Worm (Caenorhabditis elegans) whole organism, L4 larva: ENCODE results near the gene ZK370.4.

Experiments
- aha-1 ChIP-seq: fragments of 150-350 bp; peaks from one replicate; lab custom pipeline; 2014; ENCODE audit warnings: missing biosample characterization, missing genetic modification characterization
- aly-2 ChIP-seq: sonication (generic microtip); optimal IDR thresholded peaks from 2 replicates; lab custom pipeline; 2018; ENCODE audit warnings: missing biosample characterization, missing genetic modification characterization
- ceh-20 ChIP-seq: fragments of 200-800 bp; sonication (Bioruptor generic); IDR thresholded peaks from 2 replicates; pipeline ENCODE4 v1.3.6; 2022; ENCODE audit warnings: missing genetic modification reagents, missing genetic modification characterization, missing compliant biosample characterization
- ceh-82 ChIP-seq: sonication (generic microtip); optimal IDR thresholded peaks from 2 replicates; lab custom pipeline; 2017; ENCODE audit warnings: missing biosample characterization, missing genetic modification characterization
- cey-2 ChIP-seq: sonication (generic microtip); optimal IDR thresholded peaks from 3 replicates; lab custom pipeline; 2017; ENCODE audit warnings: missing genetic modification characterization, mild to moderate bottlenecking, missing compliant biosample characterization, antibody characterized with exemption, borderline replicate concordance; ENCODE audit not compliant: insufficient read depth
- dve-1 ChIP-seq: sonication (generic microtip); optimal IDR thresholded peaks from 2 replicates; lab custom pipeline; 2017; ENCODE audit warnings: antibody characterized with exemption, mild to moderate bottlenecking, missing genetic modification characterization, missing compliant biosample characterization; ENCODE audit not compliant: insufficient read depth
- egl-27 ChIP-seq: sonication (generic microtip); optimal IDR thresholded peaks from 3 replicates; lab custom pipeline; 2017; ENCODE audit warnings: missing biosample characterization, missing genetic modification reagents, missing genetic modification characterization
- gei-8 ChIP-seq: fragments of 200-800 bp; sonication (Bioruptor generic); optimal IDR thresholded peaks from 2 replicates; lab custom pipeline; 2018; ENCODE audit warnings: mild to moderate bottlenecking, missing genetic modification characterization, missing compliant biosample characterization
- hlh-11 ChIP-seq: fragments of 200-800 bp; sonication (Bioruptor generic); optimal IDR thresholded peaks from 2 replicates; lab custom pipeline; 2018; ENCODE audit warnings: mild to moderate bottlenecking, missing genetic modification characterization, missing compliant biosample characterization
- hlh-30 ChIP-seq: sonication (generic microtip); optimal IDR thresholded peaks from 2 replicates; lab custom pipeline; 2017; ENCODE audit warnings: antibody characterized with exemption, mild to moderate bottlenecking, missing genetic modification characterization, missing compliant biosample characterization; ENCODE audit not compliant: insufficient read depth
- lin-39 ChIP-seq: fragments of 150-350 bp; optimal IDR thresholded peaks from 2 replicates; lab custom pipeline; 2014; ENCODE audit warnings: missing biosample characterization, missing genetic modification reagents, missing genetic modification characterization
- madf-5 ChIP-seq, 2 experiments: fragments of 200-800 bp; sonication (Bioruptor generic); IDR thresholded peaks; 2 replicates each; pipeline ENCODE4 v1.3.6; 2022; ENCODE audit warnings: missing compliant biosample characterization in 2 of 2, missing genetic modification characterization in 2 of 2
- nhr-102 ChIP-seq: sonication (generic microtip); optimal IDR thresholded peaks from 2 replicates; lab custom pipeline; 2016; ENCODE audit warnings: mild to moderate bottlenecking, missing genetic modification characterization, moderate library complexity, missing compliant biosample characterization
- nhr-11 ChIP-seq: fragments of 150-350 bp; optimal IDR thresholded peaks from 2 replicates; lab custom pipeline; 2014; ENCODE audit warnings: missing biosample characterization, missing genetic modification characterization
- nhr-41 ChIP-seq: fragments of 200-800 bp; sonication (Bioruptor generic); IDR thresholded peaks from 2 replicates; pipeline ENCODE4 v1.3.6; 2022; ENCODE audit warnings: missing genetic modification reagents, missing genetic modification characterization, missing compliant biosample characterization
- pha-4 ChIP-seq, 2 experiments: fragments of 150-350 bp in 1 of 2; fragments of 200-800 bp in 1 of 2; sonication (Bioruptor generic) in 1 of 2; IDR thresholded peaks in 1 of 2; optimal IDR thresholded peaks in 1 of 2; 2 replicates each; pipeline versions ENCODE4 v1.3.6 to Lab custom; 2014 to 2022; ENCODE audit warnings: missing genetic modification characterization in 2 of 2, missing genetic modification reagents in 2 of 2, missing biosample characterization in 1 of 2, missing compliant biosample characterization in 1 of 2
- sdz-12 ChIP-seq: fragments of 200-800 bp; sonication (Bioruptor generic); optimal IDR thresholded peaks from 2 replicates; lab custom pipeline; 2018; ENCODE audit warnings: mild to moderate bottlenecking, missing genetic modification characterization, missing compliant biosample characterization
- snpc-4 ChIP-seq: fragments of 150-350 bp; optimal IDR thresholded peaks from 2 replicates; lab custom pipeline; 2014; ENCODE audit warnings: missing biosample characterization, missing genetic modification characterization
- tra-1 ChIP-seq: fragments of 200-800 bp; sonication (Bioruptor generic); IDR thresholded peaks from 2 replicates; pipeline ENCODE4 v1.3.6; 2022; ENCODE audit warnings: missing genetic modification reagents, missing genetic modification characterization, missing compliant biosample characterization
- unc-130 ChIP-seq: sonication (generic microtip); optimal IDR thresholded peaks from 2 replicates; lab custom pipeline; 2016; ENCODE audit warnings: missing genetic modification reagents, missing genetic modification characterization, missing compliant biosample characterization
- unc-62 ChIP-seq, 3 experiments: fragments of 150-350 bp in 1 of 3; sonication (generic microtip); optimal IDR thresholded peaks in 2 of 3; peaks in 1 of 3; 1 replicate in 1 of 3; 2 replicates in 2 of 3; lab custom pipeline; 2014 to 2017; ENCODE audit warnings: missing biosample characterization in 3 of 3, missing genetic modification characterization in 3 of 3, missing genetic modification reagents in 3 of 3, missing genotype in 1 of 3

ZK370.4 gene

DNA sequence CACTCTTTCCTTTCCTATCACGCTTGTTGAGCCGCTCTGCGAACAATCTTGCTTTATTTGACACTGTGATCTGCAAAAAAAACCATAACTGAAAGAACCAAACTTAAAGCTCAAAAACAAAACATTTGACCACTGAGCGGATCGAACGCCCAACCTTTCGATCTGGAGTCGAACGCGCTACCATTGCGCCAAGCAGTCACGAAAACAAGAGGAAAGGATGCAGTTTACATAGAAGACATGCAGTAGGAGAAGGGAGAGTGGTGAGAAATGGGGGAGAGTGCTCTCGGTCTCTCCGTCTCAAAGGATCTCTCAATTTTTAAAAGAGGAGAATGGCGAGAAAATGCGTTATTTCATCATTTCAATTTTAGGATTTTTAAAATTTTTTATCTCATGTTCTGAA, 52.8 kb downstream of the ZK370.4 start (continued):
- peak; percentile 46 for TF ChIP-seq hlh-11 (tag; lab: Kevin White, UChicago)
- TF ChIP-seq cey-2 = no peak
- peak; percentile 84 for TF ChIP-seq sdz-12 (GFP tag; lab: Kevin White, UChicago)
- peak; percentile 93 for TF ChIP-seq pha-4 (GFP tag; IDR thresholded peaks at IDR 0.05; lab: Robert Waterston, UW)
- no peak for TF ChIP-seq pha-4 (tag; optimal IDR thresholded peaks at IDR 0.05; lab: Kevin White, UChicago)
- peak in 1 of 2 experiments; percentile 93 for TF ChIP-seq unc-62 (GFP tag; optimal IDR thresholded peaks at IDR 0.05 in 1 of 2; lab: Kevin White, UChicago)
- TF ChIP-seq unc-62 (tag; optimal IDR thresholded peaks at IDR 0.05; lab: Kevin White, UChicago) = no peak
- TF ChIP-seq dve-1 (tag; lab: Kevin White, UChicago) = peak; percentile 58
- TF ChIP-seq lin-39 (tag; lab: Kevin White, UChicago) = no peak
- TF ChIP-seq madf-5 (GFP tag; IDR thresholded peaks at IDR 0.05; lab: Robert Waterston, UW) = peak; percentile 86 to 89; a peak in 3 of 4 replicates
- TF ChIP-seq nhr-102 (tag; lab: Kevin White, UChicago) = peak; percentile 75
- TF ChIP-seq hlh-30 (tag; lab: Kevin White, UChicago) = peak; percentile 72
- peak; percentile 84 for TF ChIP-seq aha-1
- peak; percentile 39 for TF ChIP-seq nhr-11 (tag; lab: Kevin White, UChicago)
- TF ChIP-seq egl-27 (tag; lab: Kevin White, UChicago) = no peak
- TF ChIP-seq unc-130 = peak; percentile 60
- no peak for TF ChIP-seq snpc-4 (tag; lab: Kevin White, UChicago)
- no peak for TF ChIP-seq ceh-82 (tag; lab: Kevin White, UChicago)
- TF ChIP-seq gei-8 (GFP tag; lab: Kevin White, UChicago) = peak; percentile 71
- peak; percentile 87 for TF ChIP-seq tra-1 (GFP tag; lab: Robert Waterston, UW)
- TF ChIP-seq ceh-20 (GFP tag; lab: Robert Waterston, UW) = peak; percentile 85
- TF ChIP-seq aly-2 (tag; lab: Kevin White, UChicago) = peak; percentile 61
- peak; percentile 87 for TF ChIP-seq nhr-41 (GFP tag; lab: Robert Waterston, UW)
